Fruit fly (Drosophila melanogaster) whole organism, pupa: ENCODE data around the gene Pde6.
A peak's percentile ranks its signal among the peaks of the same experiment; 100 is the strongest.

Experiments used
- CG12605 ChIP-seq: fragments of 200-800 bp; sonication (Bioruptor generic); IDR thresholded peaks from 2 replicates; pipeline ENCODE4 v1.3.6; 2022; ENCODE audit warnings: missing biosample characterization, missing genetic modification characterization
- CG13204 ChIP-seq: fragments of 200-800 bp; sonication (Bioruptor generic); optimal IDR thresholded peaks from 2 replicates; lab custom pipeline; 2018; ENCODE audit warnings: missing biosample characterization, mild to moderate bottlenecking, missing genetic modification characterization, moderate library complexity
- CG32121 ChIP-seq: fragments of 200-800 bp; sonication (Bioruptor generic); IDR thresholded peaks from 2 replicates; pipeline ENCODE4 v1.3.6; 2022; ENCODE audit warnings: missing biosample characterization, missing genetic modification characterization
- CG8301 ChIP-seq: fragments of 200-800 bp; sonication (Bioruptor generic); optimal IDR thresholded peaks from 2 replicates; lab custom pipeline; 2018; ENCODE audit warnings: missing biosample characterization, mild to moderate bottlenecking, missing genetic modification characterization
- Pif1A ChIP-seq: fragments of 200-800 bp; sonication (Bioruptor generic); optimal IDR thresholded peaks from 3 replicates; lab custom pipeline; 2016; ENCODE audit warnings: missing biosample characterization, missing genetic modification characterization
- Pif1B ChIP-seq: fragments of 200-800 bp; sonication (Bioruptor generic); optimal IDR thresholded peaks from 3 replicates; lab custom pipeline; 2016; ENCODE audit warnings: missing biosample characterization, missing genetic modification characterization
- fd96Ca ChIP-seq: fragments of 200-800 bp; sonication (Bioruptor generic); IDR thresholded peaks from 3 replicates; pipeline ENCODE4 v1.3.6; 2022; ENCODE audit warnings: missing biosample characterization, missing genetic modification characterization
- gl ChIP-seq: fragments of 200-800 bp; sonication (Bioruptor generic); optimal IDR thresholded peaks from 2 replicates; lab custom pipeline; 2018; ENCODE audit warnings: missing biosample characterization, mild to moderate bottlenecking, missing genetic modification characterization

DNA sequence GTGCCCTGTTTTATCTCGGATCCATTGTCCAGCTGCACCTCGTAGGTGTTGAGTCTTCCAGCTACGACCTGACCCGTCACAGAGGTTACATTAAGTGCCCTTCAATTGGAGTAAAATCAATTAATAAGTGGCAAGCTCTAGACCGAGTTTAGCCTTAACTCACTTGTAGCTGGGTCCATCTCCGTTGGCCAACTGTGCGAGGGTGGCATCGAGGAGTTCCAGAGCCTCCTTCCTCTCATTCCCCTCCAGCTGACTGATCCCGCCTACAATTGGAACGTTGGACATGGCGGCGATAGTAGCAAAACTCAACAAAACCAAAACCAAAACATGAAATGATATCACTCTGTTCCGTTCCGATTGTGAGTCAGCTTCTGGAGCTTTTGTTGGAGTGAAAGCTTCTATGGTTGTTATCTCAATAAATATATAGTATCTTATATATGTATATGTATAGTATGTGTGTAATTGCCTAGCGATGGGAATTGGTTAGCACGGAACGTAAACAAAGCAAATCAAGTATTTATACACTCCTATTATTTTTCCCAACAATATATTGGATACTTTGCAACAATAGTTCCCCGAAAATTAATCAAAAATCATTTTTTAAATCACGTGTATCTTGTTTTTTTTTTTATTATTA lies 10.5 kb upstream of the Pde6 start, which contains the start of gene CG8066:
- TF ChIP-seq Pif1B (GFP tag; lab: Kevin White, UChicago) = no peak
- no peak for TF ChIP-seq CG32121
- TF ChIP-seq fd96Ca (GFP tag; lab: Robert Waterston, UW) = no peak
- TF ChIP-seq CG8301 = peak; percentile 21
- TF ChIP-seq CG13204 (GFP tag; lab: Kevin White, UChicago) = no peak
- TF ChIP-seq Pif1A = peak; percentile 13
- TF ChIP-seq gl = no peak
- TF ChIP-seq CG12605 (GFP tag; lab: Robert Waterston, UW) = no peak
